Worm (Caenorhabditis elegans) whole organism, early embryonic: ENCODE data around the gene pqn-39.

Experiments used
- ama-1 ChIP-seq: fragments of 150-350 bp; optimal IDR thresholded peaks from 2 replicates; lab custom pipeline; 2014
- ceh-13 ChIP-seq: fragments of 200-800 bp; sonication (Bioruptor generic); optimal IDR thresholded peaks from 2 replicates; lab custom pipeline; 2018; ENCODE audit warnings: mild to moderate bottlenecking, missing genetic modification characterization, missing compliant biosample characterization
- ets-7 ChIP-seq: sonication (generic microtip); optimal IDR thresholded peaks from 2 replicates; lab custom pipeline; 2016; ENCODE audit warnings: missing genotype, missing genetic modification characterization, missing compliant biosample characterization
- scrt-1 ChIP-seq: fragments of 200-800 bp; sonication (Bioruptor generic); IDR thresholded peaks from 2 replicates; pipeline ENCODE4 v1.3.6; 2022; ENCODE audit warnings: missing genetic modification characterization, missing compliant biosample characterization
- sea-1 ChIP-seq: fragments of 200-800 bp; sonication (Bioruptor generic); conservative IDR thresholded peaks from 2 replicates; pipeline ENCODE4 v1.3.6; 2022; ENCODE audit warnings: missing genetic modification characterization, missing compliant biosample characterization
- tra-4 ChIP-seq: sonication (generic microtip); optimal IDR thresholded peaks from 2 replicates; lab custom pipeline; 2017; ENCODE audit warnings: missing genetic modification characterization, missing compliant biosample characterization

DNA sequence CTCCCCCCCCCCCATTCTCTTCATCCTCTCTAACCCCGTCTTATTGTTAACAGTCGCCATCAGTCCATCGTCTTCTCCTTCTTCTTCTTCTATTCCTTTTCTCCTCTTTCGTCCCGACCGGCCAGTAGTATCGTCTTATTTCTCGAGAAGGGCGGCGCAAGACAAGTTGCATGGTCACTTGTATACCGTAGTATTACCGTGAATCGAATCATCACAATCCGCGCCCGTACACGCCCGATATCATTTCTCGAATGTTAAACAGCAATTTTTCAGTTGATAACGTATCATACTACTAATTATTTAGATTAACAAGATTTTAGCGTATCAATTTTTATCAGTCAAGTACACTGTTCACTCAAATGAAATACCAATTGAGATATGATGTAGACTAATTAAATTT is 30.6 kb downstream of the pqn-39 start:
- TF ChIP-seq ama-1 (lab: Kevin White, UChicago) (no peak), ceh-13 (GFP tag; lab: Kevin White, UChicago) (no peak), tra-4 (no peak), ets-7 (tag; lab: Kevin White, UChicago) (no peak), sea-1 (GFP tag; lab: Robert Waterston, UW) (no peak), scrt-1 (no peak)
